Fruit fly (Drosophila melanogaster) whole organism, pupa: Measurements from ENCODE around the gene Afti.

Source experiments
- CG10348 ChIP-seq: fragments of 200-800 bp; sonication (Bioruptor generic); IDR thresholded peaks from 2 replicates; pipeline ENCODE4 v1.3.6; 2022; ENCODE audit warnings: missing biosample characterization, missing genetic modification characterization
- CG12605 ChIP-seq: fragments of 200-800 bp; sonication (Bioruptor generic); IDR thresholded peaks from 2 replicates; pipeline ENCODE4 v1.3.6; 2022; ENCODE audit warnings: missing biosample characterization, missing genetic modification characterization
- CG13204 ChIP-seq: fragments of 200-800 bp; sonication (Bioruptor generic); optimal IDR thresholded peaks from 2 replicates; lab custom pipeline; 2018; ENCODE audit warnings: missing biosample characterization, mild to moderate bottlenecking, missing genetic modification characterization, moderate library complexity
- CG14655 ChIP-seq: fragments of 200-800 bp; sonication (Bioruptor generic); optimal IDR thresholded peaks from 3 replicates; lab custom pipeline; 2017; ENCODE audit warnings: mild to moderate bottlenecking, missing biosample characterization, missing genetic modification reagents, missing genetic modification characterization
- CG15710 ChIP-seq: fragments of 200-800 bp; sonication (Bioruptor generic); optimal IDR thresholded peaks from 2 replicates; lab custom pipeline; 2018; ENCODE audit warnings: missing biosample characterization, mild to moderate bottlenecking, missing genetic modification characterization, moderate library complexity
- CG17806 ChIP-seq: fragments of 200-800 bp; sonication (Bioruptor generic); optimal IDR thresholded peaks from 2 replicates; lab custom pipeline; 2018; ENCODE audit warnings: missing biosample characterization, mild to moderate bottlenecking, missing genetic modification characterization, moderate library complexity
- CG32121 ChIP-seq: fragments of 200-800 bp; sonication (Bioruptor generic); IDR thresholded peaks from 2 replicates; pipeline ENCODE4 v1.3.6; 2022; ENCODE audit warnings: missing biosample characterization, missing genetic modification characterization
- CG34367 ChIP-seq: fragments of 200-800 bp; sonication (Bioruptor generic); optimal IDR thresholded peaks from 2 replicates; lab custom pipeline; 2018; ENCODE audit warnings: missing biosample characterization, mild to moderate bottlenecking, missing genetic modification characterization
- CG4496 ChIP-seq: fragments of 200-800 bp; sonication (Bioruptor generic); IDR thresholded peaks from 3 replicates; pipeline ENCODE4 v1.3.6; 2022; ENCODE audit warnings: missing biosample characterization, missing genetic modification characterization
- CG8159 ChIP-seq: fragments of 200-800 bp; sonication (Bioruptor generic); optimal IDR thresholded peaks from 3 replicates; lab custom pipeline; 2018; ENCODE audit warnings: missing biosample characterization, mild to moderate bottlenecking, missing genetic modification characterization, moderate library complexity
- CG8301 ChIP-seq: fragments of 200-800 bp; sonication (Bioruptor generic); optimal IDR thresholded peaks from 2 replicates; lab custom pipeline; 2018; ENCODE audit warnings: missing biosample characterization, mild to moderate bottlenecking, missing genetic modification characterization
- CG9948 ChIP-seq: fragments of 200-800 bp; sonication (Bioruptor generic); optimal IDR thresholded peaks from 2 replicates; lab custom pipeline; 2018; ENCODE audit warnings: missing biosample characterization, mild to moderate bottlenecking, missing genetic modification characterization, moderate library complexity
- D1 ChIP-seq: fragments of 200-800 bp; sonication (Bioruptor generic); optimal IDR thresholded peaks from 2 replicates; lab custom pipeline; 2018; ENCODE audit warnings: missing biosample characterization, mild to moderate bottlenecking, missing genetic modification characterization, moderate library complexity
- EcR ChIP-seq: fragments of 200-800 bp; sonication (Bioruptor generic); optimal IDR thresholded peaks from 3 replicates; lab custom pipeline; 2019; ENCODE audit warnings: missing biosample characterization, missing genetic modification characterization, mild to moderate bottlenecking, moderate library complexity, missing genetic modification reagents
- Ets98B ChIP-seq: fragments of 200-800 bp; sonication (Bioruptor generic); IDR thresholded peaks from 2 replicates; pipeline ENCODE4 v1.3.6; 2022; ENCODE audit warnings: missing biosample characterization, missing genetic modification characterization
- Pif1A ChIP-seq: fragments of 200-800 bp; sonication (Bioruptor generic); optimal IDR thresholded peaks from 3 replicates; lab custom pipeline; 2016; ENCODE audit warnings: missing biosample characterization, missing genetic modification characterization
- Pif1B ChIP-seq: fragments of 200-800 bp; sonication (Bioruptor generic); optimal IDR thresholded peaks from 3 replicates; lab custom pipeline; 2016; ENCODE audit warnings: missing biosample characterization, missing genetic modification characterization
- Snoo ChIP-seq: fragments of 200-800 bp; sonication (Bioruptor generic); optimal IDR thresholded peaks from 3 replicates; lab custom pipeline; 2017; ENCODE audit warnings: missing biosample characterization, mild to moderate bottlenecking, missing genetic modification characterization, inconsistent platforms
- fd96Ca ChIP-seq: fragments of 200-800 bp; sonication (Bioruptor generic); IDR thresholded peaks from 3 replicates; pipeline ENCODE4 v1.3.6; 2022; ENCODE audit warnings: missing biosample characterization, missing genetic modification characterization
- gl ChIP-seq: fragments of 200-800 bp; sonication (Bioruptor generic); optimal IDR thresholded peaks from 2 replicates; lab custom pipeline; 2018; ENCODE audit warnings: missing biosample characterization, mild to moderate bottlenecking, missing genetic modification characterization
- rn ChIP-seq: fragments of 200-800 bp; sonication (Bioruptor generic); IDR thresholded peaks from 2 replicates; pipeline ENCODE4 v1.3.6; 2022; ENCODE audit warnings: missing biosample characterization, missing genetic modification characterization

Gene Afti

dm6 chr3R:14371133-14371676, 44.7 kb upstream of the Afti start:
- TF ChIP-seq Snoo (tag; lab: Kevin White, UChicago) (no peak), CG12605 (no peak), CG17806 (tag; lab: Kevin White, UChicago) (no peak), CG10348 (GFP tag; lab: Robert Waterston, UW) (no peak)

DNA sequence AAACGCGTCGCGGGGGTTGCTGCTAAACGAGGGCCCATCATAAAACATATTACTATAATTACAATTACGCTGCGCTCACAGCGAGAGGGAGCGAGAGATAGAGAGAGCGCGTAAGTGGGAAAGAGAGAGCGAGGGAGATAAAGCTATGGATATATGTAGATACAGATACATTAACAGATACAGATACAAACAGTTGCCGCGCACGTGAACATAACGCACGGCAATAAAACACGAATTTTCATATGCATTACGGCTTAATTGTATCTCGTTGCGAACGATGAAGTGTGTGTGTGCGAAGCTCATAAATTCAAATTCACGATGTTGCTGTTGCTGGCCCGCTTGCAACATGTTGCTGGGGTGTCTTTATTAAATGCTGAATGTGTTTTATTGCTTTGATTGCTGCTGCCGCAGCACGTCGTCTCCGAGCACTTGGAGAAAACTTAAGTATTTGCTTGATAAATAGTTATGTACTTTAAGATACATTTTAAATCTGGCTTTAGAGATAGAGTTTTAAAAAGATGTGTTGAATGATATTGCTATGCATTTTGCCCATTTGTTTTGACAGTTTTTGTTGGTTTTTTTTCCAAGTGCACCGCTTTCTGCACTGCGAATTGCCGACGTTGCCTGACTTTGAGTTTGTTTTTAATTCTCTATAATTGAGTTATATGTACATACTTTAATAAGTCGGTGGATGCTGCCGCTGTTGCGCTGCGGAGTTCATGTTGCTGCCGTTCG, 43.9 kb upstream of the Afti start:
- TF ChIP-seq CG13204 = peak; percentile 84
- peak; percentile 97 for TF ChIP-seq CG12605
- peak; percentile 99 for TF ChIP-seq fd96Ca (GFP tag; lab: Robert Waterston, UW)
- TF ChIP-seq gl (tag; lab: Kevin White, UChicago) = peak; percentile 92
- peak; percentile 96 for TF ChIP-seq CG8159 (tag; lab: Kevin White, UChicago)
- peak; percentile 96 for TF ChIP-seq CG9948 (tag; lab: Kevin White, UChicago)
- TF ChIP-seq CG15710 (tag; lab: Kevin White, UChicago) = peak; percentile 96
- peak; percentile 98 for TF ChIP-seq Ets98B (GFP tag; lab: Robert Waterston, UW)
- TF ChIP-seq Pif1A = peak; percentile 96
- peak; percentile 96 for TF ChIP-seq CG34367
- peak; percentile 97 for TF ChIP-seq CG14655 (GFP tag; lab: Kevin White, UChicago)
- peak; percentile 97 for TF ChIP-seq CG17806 (tag; lab: Kevin White, UChicago)
- TF ChIP-seq Pif1B (GFP tag; lab: Kevin White, UChicago) = peak; percentile 91
- TF ChIP-seq CG4496 = peak; percentile 99
- TF ChIP-seq CG32121 (GFP tag; lab: Robert Waterston, UW) = peak; percentile 99
- TF ChIP-seq CG8301 (tag; lab: Kevin White, UChicago) = peak; percentile 96
- TF ChIP-seq rn (GFP tag; lab: Robert Waterston, UW) = peak; percentile 97
- TF ChIP-seq D1 = peak; percentile 92
- no peak for TF ChIP-seq EcR (GFP tag; lab: Kevin White, UChicago)
- TF ChIP-seq Snoo (tag; lab: Kevin White, UChicago) = peak; percentile 93
- peak; percentile 89 for TF ChIP-seq CG10348 (GFP tag; lab: Robert Waterston, UW)

DNA sequence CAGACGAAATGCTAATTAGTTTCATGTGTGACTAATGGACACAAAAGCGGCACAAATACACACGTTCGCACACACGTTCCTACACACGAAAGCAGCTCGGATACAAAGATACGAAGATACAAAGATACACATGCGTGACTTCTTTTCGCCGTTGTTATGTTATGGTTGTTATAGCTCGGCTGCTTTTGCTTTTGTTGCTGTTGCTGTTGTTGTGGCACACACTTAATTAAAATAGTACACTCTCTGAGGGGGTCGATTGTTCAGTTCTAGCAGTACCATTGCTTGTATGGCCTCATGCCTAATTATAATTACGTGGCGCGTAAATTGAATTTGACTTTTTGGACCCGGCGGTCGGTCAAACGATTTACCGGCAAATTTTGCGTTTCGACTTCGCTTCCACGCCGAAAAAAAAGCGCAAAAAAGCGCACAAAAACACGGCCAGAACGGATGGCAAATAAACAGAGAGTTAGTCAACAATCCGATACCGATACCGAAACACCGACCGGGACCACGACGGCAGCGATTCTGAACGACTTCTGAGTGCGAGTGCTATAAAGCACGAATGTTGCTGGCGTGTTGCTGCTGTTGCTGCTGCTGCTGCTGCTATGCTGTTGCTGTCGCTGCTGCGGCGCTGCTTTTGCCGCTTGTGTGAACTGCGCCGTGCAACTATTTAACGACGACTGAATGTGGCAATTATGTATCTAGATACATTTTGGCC, 43.2 kb upstream of the Afti start:
- TF ChIP-seq Pif1A (no peak), Ets98B (GFP tag; lab: Robert Waterston, UW) (no peak), CG8301 (tag; lab: Kevin White, UChicago) (no peak), CG32121 (GFP tag; lab: Robert Waterston, UW) (no peak), CG15710 (tag; lab: Kevin White, UChicago) (no peak), fd96Ca (GFP tag; lab: Robert Waterston, UW) (no peak), CG14655 (GFP tag; lab: Kevin White, UChicago) (no peak), EcR (GFP tag; lab: Kevin White, UChicago) (no peak), CG17806 (tag; lab: Kevin White, UChicago) (no peak), CG12605 (0 out of 2 replicates have a peak, but pooled peaks have one; percentile 43), CG34367 (no peak), CG13204 (peak; percentile 34), CG9948 (tag; lab: Kevin White, UChicago) (no peak), Snoo (tag; lab: Kevin White, UChicago) (no peak), D1 (no peak), CG8159 (tag; lab: Kevin White, UChicago) (no peak), CG10348 (GFP tag; lab: Robert Waterston, UW) (no peak), CG4496 (0 out of 3 replicates have a peak, but pooled peaks have one; percentile 31), rn (GFP tag; lab: Robert Waterston, UW) (no peak), gl (tag; lab: Kevin White, UChicago) (peak; percentile 6), Pif1B (GFP tag; lab: Kevin White, UChicago) (no peak)

DNA sequence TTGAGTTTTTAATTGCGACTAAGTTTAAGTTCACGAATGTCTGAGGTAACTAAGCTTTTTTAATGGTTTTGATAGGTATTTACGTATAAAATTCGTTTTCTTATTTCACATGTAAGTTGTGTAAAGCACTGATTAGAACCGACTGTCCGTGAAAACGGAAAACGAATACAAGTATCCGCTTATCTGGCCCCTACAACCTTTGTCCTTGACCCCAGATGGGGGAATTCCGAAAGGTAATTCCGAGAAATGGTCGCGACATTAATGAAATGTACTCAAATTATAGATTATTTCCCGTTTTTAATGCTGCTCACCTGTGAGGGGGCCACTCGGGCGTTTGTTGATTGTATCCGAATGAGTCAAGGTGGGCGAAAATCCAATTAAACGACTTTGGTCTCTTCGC, 40.4 kb upstream of the Afti start:
- TF ChIP-seq CG9948 (tag; lab: Kevin White, UChicago) (no peak), CG12605 (no peak), Pif1A (no peak), CG17806 (tag; lab: Kevin White, UChicago) (no peak), CG14655 (GFP tag; lab: Kevin White, UChicago) (no peak), rn (GFP tag; lab: Robert Waterston, UW) (no peak), CG8159 (tag; lab: Kevin White, UChicago) (no peak), CG32121 (GFP tag; lab: Robert Waterston, UW) (no peak), CG34367 (no peak), Ets98B (GFP tag; lab: Robert Waterston, UW) (no peak), CG13204 (no peak), CG10348 (GFP tag; lab: Robert Waterston, UW) (no peak)

dm6 chr3R:14365918-14366317, 39.4 kb upstream of the Afti start:
- no peak for TF ChIP-seq Snoo (tag; lab: Kevin White, UChicago)
- TF ChIP-seq rn (GFP tag; lab: Robert Waterston, UW) = no peak
- TF ChIP-seq CG34367 = no peak
- TF ChIP-seq CG17806 (tag; lab: Kevin White, UChicago) = no peak
